Fruit fly (Drosophila melanogaster): Measurements from ENCODE around the gene CG9626.

DNA sequence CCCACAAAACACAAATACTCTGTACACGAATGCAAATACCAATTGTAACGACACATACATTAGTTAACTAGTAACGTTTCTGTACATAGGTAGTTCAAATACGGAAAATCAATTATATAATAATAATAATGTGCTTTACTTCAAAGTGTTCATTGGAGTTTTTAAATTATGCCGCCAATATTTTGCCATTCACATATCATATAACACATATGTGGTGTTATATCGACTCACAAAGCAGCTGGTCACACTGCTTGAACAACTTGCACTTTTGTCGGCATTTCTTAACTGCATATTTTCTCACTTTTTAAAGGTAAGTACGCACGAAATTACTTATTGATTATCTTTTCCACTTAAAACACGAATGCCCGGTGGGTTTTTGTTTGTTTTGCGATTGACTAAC, 43.4 kb upstream of the CG9626 start, which contains the start of gene DppIII:
- TF ChIP-seq CTCF (optimal IDR thresholded peaks at IDR 0.05), result no peak
- TF ChIP-seq CG8478 (optimal IDR thresholded peaks at IDR 0.05), result no peak

All from S2 (cell line).